ENCODE assay signal across 1 fruit fly cellular context in genomic region chr3L:9762036-9762597, dm6.
TF ChIP-seq lines count a peak whose summit lies in the region.

No protein-coding gene starts in this region.

TF ChIP-seq in whole organism, embryonic, 481 proteins besides CTCF, POLR2A, EP300 and RAD21 (continued from another document and continues in another):
- TF ChIP-seq Sry-δ (GFP tag; optimal IDR thresholded peaks at IDR 0.05; lab: Kevin White, UChicago): no peak
- TF ChIP-seq zen (tag; optimal IDR thresholded peaks at IDR 0.05; lab: Kevin White, UChicago): no peak
- TF ChIP-seq nerfin-1 (tag; optimal IDR thresholded peaks at IDR 0.05; lab: Kevin White, UChicago): no peak
- no peak for TF ChIP-seq Dref (GFP tag; IDR thresholded peaks at IDR 0.05; lab: Robert Waterston, UW)
- no peak for TF ChIP-seq rib (GFP tag; IDR thresholded peaks at IDR 0.05; lab: Robert Waterston, UW)
- no peak for TF ChIP-seq mam (GFP tag; optimal IDR thresholded peaks at IDR 0.05; lab: Kevin White, UChicago)
- no peak for TF ChIP-seq BtbVII (GFP tag; optimal IDR thresholded peaks at IDR 0.05; lab: Kevin White, UChicago)
- no peak for TF ChIP-seq shn (GFP tag; optimal IDR thresholded peaks at IDR 0.05; lab: Kevin White, UChicago)
- TF ChIP-seq Rfx (GFP tag; IDR thresholded peaks at IDR 0.05; lab: Robert Waterston, UW): peak; percentile 45
- TF ChIP-seq CG17829 (tag; optimal IDR thresholded peaks at IDR 0.05; lab: Kevin White, UChicago): no peak
- peak; percentile 3 for TF ChIP-seq Camta (GFP tag; optimal IDR thresholded peaks at IDR 0.05; lab: Kevin White, UChicago)
- TF ChIP-seq B-H2 (GFP tag; optimal IDR thresholded peaks at IDR 0.05; lab: Kevin White, UChicago): no peak
- TF ChIP-seq CG6254 (GFP tag; optimal IDR thresholded peaks at IDR 0.05; lab: Kevin White, UChicago): no peak
- no peak for TF ChIP-seq CG7271 (tag; optimal IDR thresholded peaks at IDR 0.05; lab: Kevin White, UChicago)
- peak; percentile 48; the same call in 1 of the 3 replicates for TF ChIP-seq so (GFP tag; IDR thresholded peaks at IDR 0.05; lab: Robert Waterston, UW)
- peak; percentile 55; the same call in 1 of the 2 replicates for TF ChIP-seq Adf1 (GFP tag; IDR thresholded peaks at IDR 0.05; lab: Robert Waterston, UW)
- peak; percentile 21; the same call in 1 of the 2 replicates for TF ChIP-seq onecut (GFP tag; IDR thresholded peaks at IDR 0.05; lab: Robert Waterston, UW)
- no peak for TF ChIP-seq crc (GFP tag; optimal IDR thresholded peaks at IDR 0.05; lab: Kevin White, UChicago)
- TF ChIP-seq CG32532 (GFP tag; IDR thresholded peaks at IDR 0.05; lab: Robert Waterston, UW): 0 out of 2 replicates have a peak, but pooled peaks have one; percentile 21
- TF ChIP-seq Drgx (GFP tag; IDR thresholded peaks at IDR 0.05; lab: Robert Waterston, UW): no peak
- TF ChIP-seq CG12219 (GFP tag; optimal IDR thresholded peaks at IDR 0.05; lab: Kevin White, UChicago): peak; percentile 30
- no peak for TF ChIP-seq CG18599 (GFP tag; optimal IDR thresholded peaks at IDR 0.05; lab: Kevin White, UChicago)
- no peak for TF ChIP-seq run (tag; optimal IDR thresholded peaks at IDR 0.05; lab: Kevin White, UChicago)
- peak; percentile 36 for TF ChIP-seq CG34376 (GFP tag; optimal IDR thresholded peaks at IDR 0.05; lab: Kevin White, UChicago)
- no peak for TF ChIP-seq CG32772 (GFP tag; IDR thresholded peaks at IDR 0.05; lab: Robert Waterston, UW)
- TF ChIP-seq slou (GFP tag; optimal IDR thresholded peaks at IDR 0.05; lab: Kevin White, UChicago): no peak
- TF ChIP-seq zen2 (GFP tag; IDR thresholded peaks at IDR 0.05; lab: Robert Waterston, UW; ENCODE audit: partially characterized antibody): no peak
- no peak for TF ChIP-seq CG13123 (GFP tag; optimal IDR thresholded peaks at IDR 0.05; lab: Kevin White, UChicago)
- TF ChIP-seq pita (GFP tag; optimal IDR thresholded peaks at IDR 0.05; lab: Kevin White, UChicago): no peak
- peak; percentile 4 for TF ChIP-seq gcm2 (GFP tag; optimal IDR thresholded peaks at IDR 0.05; lab: Kevin White, UChicago)
- no peak for TF ChIP-seq otp (GFP tag; IDR thresholded peaks at IDR 0.05; lab: Robert Waterston, UW)
- no peak for TF ChIP-seq CG17361 (GFP tag; IDR thresholded peaks at IDR 0.05; lab: Robert Waterston, UW)
- peak in 1 of 2 experiments; percentile 40 for TF ChIP-seq Eip74EF (GFP tag; optimal IDR thresholded peaks at IDR 0.05; lab: Kevin White, UChicago)
- no peak; the same call in 1 of the 2 replicates for TF ChIP-seq CG43689 (GFP tag; IDR thresholded peaks at IDR 0.05; lab: Robert Waterston, UW)
- no peak for TF ChIP-seq CG17802 (tag; optimal IDR thresholded peaks at IDR 0.05; lab: Kevin White, UChicago)
- TF ChIP-seq CG12769 (tag; optimal IDR thresholded peaks at IDR 0.05; lab: Kevin White, UChicago): no peak
- no peak for TF ChIP-seq CG14667 (GFP tag; IDR thresholded peaks at IDR 0.05; lab: Robert Waterston, UW)
- TF ChIP-seq mirr (GFP tag; optimal IDR thresholded peaks at IDR 0.05; lab: Kevin White, UChicago): no peak
- TF ChIP-seq CG7357 (GFP tag; IDR thresholded peaks at IDR 0.05; lab: Robert Waterston, UW): no peak
- peak; percentile 56; the same call in 1 of the 2 replicates for TF ChIP-seq Bgb (GFP tag; IDR thresholded peaks at IDR 0.05; lab: Robert Waterston, UW; ENCODE audit: partially characterized antibody)
- no peak for TF ChIP-seq H2.0 (GFP tag; IDR thresholded peaks at IDR 0.05; lab: Robert Waterston, UW)
- no peak for TF ChIP-seq CG15601 (tag; optimal IDR thresholded peaks at IDR 0.05; lab: Kevin White, UChicago)
- no peak for TF ChIP-seq psq (GFP tag; optimal IDR thresholded peaks at IDR 0.05; lab: Kevin White, UChicago)
- no peak for TF ChIP-seq ranshi (GFP tag; IDR thresholded peaks at IDR 0.05; lab: Robert Waterston, UW)
- no peak for TF ChIP-seq CG1832 (GFP tag; optimal IDR thresholded peaks at IDR 0.05; lab: Kevin White, UChicago)
- no peak for TF ChIP-seq Hr3 (GFP tag; optimal IDR thresholded peaks at IDR 0.05; lab: Kevin White, UChicago)
- TF ChIP-seq CG4617 (GFP tag; optimal IDR thresholded peaks at IDR 0.05; lab: Kevin White, UChicago; ENCODE audit: borderline replicate concordance): no peak
- TF ChIP-seq stc (GFP tag; IDR thresholded peaks at IDR 0.05; lab: Robert Waterston, UW): no peak
- no peak for TF ChIP-seq Trl (optimal IDR thresholded peaks at IDR 0.05; lab: Kevin White, UChicago)
- no peak for TF ChIP-seq Trl (GFP tag; optimal IDR thresholded peaks at IDR 0.05; lab: Kevin White, UChicago)
- TF ChIP-seq da (GFP tag; optimal IDR thresholded peaks at IDR 0.05; lab: Kevin White, UChicago): no peak
- no peak for TF ChIP-seq CG1024 (GFP tag; IDR thresholded peaks at IDR 0.05; lab: Robert Waterston, UW)
- no peak for TF ChIP-seq CG14965 (GFP tag; optimal IDR thresholded peaks at IDR 0.05; lab: Kevin White, UChicago; ENCODE audit: borderline replicate concordance)
- TF ChIP-seq tup (GFP tag; optimal IDR thresholded peaks at IDR 0.05; lab: Kevin White, UChicago): no peak
- no peak for TF ChIP-seq Ada2b (GFP tag; IDR thresholded peaks at IDR 0.05; lab: Robert Waterston, UW)
- TF ChIP-seq D19B (GFP tag; optimal IDR thresholded peaks at IDR 0.05; lab: Kevin White, UChicago): no peak
- TF ChIP-seq CG30431 (GFP tag; optimal IDR thresholded peaks at IDR 0.05; lab: Kevin White, UChicago): no peak
- TF ChIP-seq CG42726 (GFP tag; IDR thresholded peaks at IDR 0.05; lab: Robert Waterston, UW; ENCODE audit: partially characterized antibody): no peak
- TF ChIP-seq CG8478 (optimal IDR thresholded peaks at IDR 0.05; lab: Kevin White, UChicago): no peak
- no peak for TF ChIP-seq hkb (optimal IDR thresholded peaks at IDR 0.05; lab: Kevin White, UChicago)
- peak; percentile 24; the same call in 1 of the 2 replicates for TF ChIP-seq hkb (GFP tag; IDR thresholded peaks at IDR 0.05; lab: Robert Waterston, UW)
- TF ChIP-seq CG7372 (GFP tag; IDR thresholded peaks at IDR 0.05; lab: Robert Waterston, UW): no peak
- TF ChIP-seq dmrt99B (tag; optimal IDR thresholded peaks at IDR 0.05; lab: Kevin White, UChicago): no peak
- TF ChIP-seq Sox100B (GFP tag; optimal IDR thresholded peaks at IDR 0.05; lab: Kevin White, UChicago): no peak
- TF ChIP-seq CG1529 (GFP tag; optimal IDR thresholded peaks at IDR 0.05; lab: Kevin White, UChicago): no peak
- no peak for TF ChIP-seq CG3838 (GFP tag; optimal IDR thresholded peaks at IDR 0.05; lab: Kevin White, UChicago)
- no peak for TF ChIP-seq ewg (GFP tag; optimal IDR thresholded peaks at IDR 0.05; lab: Kevin White, UChicago)
- no peak for TF ChIP-seq kni (GFP tag; optimal IDR thresholded peaks at IDR 0.05; lab: Kevin White, UChicago)
- TF ChIP-seq CG14050 (GFP tag; IDR thresholded peaks at IDR 0.05; lab: Robert Waterston, UW): no peak
- no peak for TF ChIP-seq CG33557 (GFP tag; optimal IDR thresholded peaks at IDR 0.05; lab: Kevin White, UChicago)
- TF ChIP-seq repo (GFP tag; optimal IDR thresholded peaks at IDR 0.05; lab: Kevin White, UChicago): no peak
- no peak; the same call in 1 of the 2 replicates for TF ChIP-seq seq (GFP tag; IDR thresholded peaks at IDR 0.05; lab: Robert Waterston, UW)
- no peak for TF ChIP-seq Aef1 (GFP tag; IDR thresholded peaks at IDR 0.05; lab: Robert Waterston, UW)
- TF ChIP-seq kah (GFP tag; optimal IDR thresholded peaks at IDR 0.05; lab: Kevin White, UChicago): peak; percentile 7
- peak; percentile 82; the same call in 2 of the 4 replicates for TF ChIP-seq chinmo (GFP tag; IDR thresholded peaks at IDR 0.05; lab: Robert Waterston, UW; ENCODE audit: partially characterized antibody)
- TF ChIP-seq dpn (GFP tag; optimal IDR thresholded peaks at IDR 0.05; lab: Kevin White, UChicago): peak in 1 of 2 experiments; percentile 17
- TF ChIP-seq crol (GFP tag; IDR thresholded peaks at IDR 0.05; lab: Robert Waterston, UW): no peak
- no peak for TF ChIP-seq Nf-YA (GFP tag; IDR thresholded peaks at IDR 0.05; lab: Robert Waterston, UW)
- no peak for TF ChIP-seq Gsc (GFP tag; IDR thresholded peaks at IDR 0.05; lab: Robert Waterston, UW)
- peak; percentile 52 for TF ChIP-seq pb (GFP tag; optimal IDR thresholded peaks at IDR 0.05; lab: Kevin White, UChicago)
- TF ChIP-seq ttk (GFP tag; IDR thresholded peaks at IDR 0.05; lab: Robert Waterston, UW): no peak
- no peak for TF ChIP-seq cad (GFP tag; optimal IDR thresholded peaks at IDR 0.05; lab: Kevin White, UChicago)
- TF ChIP-seq ftz-f1 (GFP tag; optimal IDR thresholded peaks at IDR 0.05; lab: Kevin White, UChicago): peak; percentile 96
- TF ChIP-seq lola (GFP tag; optimal IDR thresholded peaks at IDR 0.05; lab: Kevin White, UChicago): no peak
- TF ChIP-seq CG10654 (GFP tag; optimal IDR thresholded peaks at IDR 0.05; lab: Kevin White, UChicago): no peak
- TF ChIP-seq btn (GFP tag; optimal IDR thresholded peaks at IDR 0.05; lab: Kevin White, UChicago): peak; percentile 12
- TF ChIP-seq Jarid2 (GFP tag; optimal IDR thresholded peaks at IDR 0.05; lab: Kevin White, UChicago): no peak
- TF ChIP-seq CG5245 (GFP tag; optimal IDR thresholded peaks at IDR 0.05; lab: Kevin White, UChicago): no peak
- TF ChIP-seq Hey (tag; optimal IDR thresholded peaks at IDR 0.05; lab: Kevin White, UChicago): no peak
- peak; percentile 79 for TF ChIP-seq sens (GFP tag; lab: Kevin White, UChicago)
- no peak for TF ChIP-seq Mrtf (GFP tag; IDR thresholded peaks at IDR 0.05; lab: Robert Waterston, UW)
- TF ChIP-seq NK7.1 (GFP tag; optimal IDR thresholded peaks at IDR 0.05; lab: Kevin White, UChicago): no peak
- TF ChIP-seq ara (GFP tag; IDR thresholded peaks at IDR 0.05; lab: Robert Waterston, UW): 0 out of 2 replicates have a peak, but pooled peaks have one; percentile 5
- TF ChIP-seq CG13624 (GFP tag; optimal IDR thresholded peaks at IDR 0.05; lab: Kevin White, UChicago): peak; percentile 40
- TF ChIP-seq Side (GFP tag; optimal IDR thresholded peaks at IDR 0.05; lab: Kevin White, UChicago): no peak
- no peak for TF ChIP-seq CG11085 (GFP tag; IDR thresholded peaks at IDR 0.05; lab: Robert Waterston, UW)
- TF ChIP-seq vnd (GFP tag; IDR thresholded peaks at IDR 0.05; lab: Robert Waterston, UW; ENCODE audit: partially characterized antibody): no peak
- TF ChIP-seq Vsx1 (GFP tag; optimal IDR thresholded peaks at IDR 0.05; lab: Kevin White, UChicago): no peak
- peak; percentile 41 for TF ChIP-seq CG17568 (GFP tag; optimal IDR thresholded peaks at IDR 0.05; lab: Kevin White, UChicago)
- TF ChIP-seq bsh (GFP tag; optimal IDR thresholded peaks at IDR 0.05; lab: Kevin White, UChicago): peak in 1 of 2 experiments; percentile 5
- TF ChIP-seq CG8359 (GFP tag; optimal IDR thresholded peaks at IDR 0.05; lab: Kevin White, UChicago; ENCODE audit: borderline replicate concordance): no peak
- TF ChIP-seq CG2875 (GFP tag; optimal IDR thresholded peaks at IDR 0.05; lab: Kevin White, UChicago): no peak
- no peak for TF ChIP-seq CG10274 (GFP tag; optimal IDR thresholded peaks at IDR 0.05; lab: Kevin White, UChicago)
- TF ChIP-seq kay (GFP tag; optimal IDR thresholded peaks at IDR 0.05; lab: Kevin White, UChicago): peak; percentile 4
- peak; percentile 7 for TF ChIP-seq CG12391 (tag; optimal IDR thresholded peaks at IDR 0.05; lab: Kevin White, UChicago)
- TF ChIP-seq CG2889 (GFP tag; IDR thresholded peaks at IDR 0.05; lab: Robert Waterston, UW): no peak
- no peak for TF ChIP-seq Xbp1 (GFP tag; optimal IDR thresholded peaks at IDR 0.05; lab: Kevin White, UChicago)
- TF ChIP-seq Awh (GFP tag; IDR thresholded peaks at IDR 0.05; lab: Robert Waterston, UW): peak; percentile 39; the same call in 1 of the 2 replicates
- no peak for TF ChIP-seq nmo (GFP tag; optimal IDR thresholded peaks at IDR 0.05; lab: Kevin White, UChicago)
- no peak for TF ChIP-seq abd-A (tag; optimal IDR thresholded peaks at IDR 0.05; lab: Kevin White, UChicago)
- no peak for TF ChIP-seq CG3407 (GFP tag; optimal IDR thresholded peaks at IDR 0.05; lab: Kevin White, UChicago)
- TF ChIP-seq CG17385 (GFP tag; optimal IDR thresholded peaks at IDR 0.05; lab: Kevin White, UChicago): no peak
- no peak; the same call in 1 of the 2 replicates for TF ChIP-seq amos (GFP tag; IDR thresholded peaks at IDR 0.05; lab: Robert Waterston, UW; ENCODE audit: partially characterized antibody)
- no peak for TF ChIP-seq Mad (GFP tag; optimal IDR thresholded peaks at IDR 0.05; lab: Kevin White, UChicago)
- TF ChIP-seq CG13287 (GFP tag; IDR thresholded peaks at IDR 0.05; lab: Robert Waterston, UW; ENCODE audit: partially characterized antibody): peak; percentile 24; the same call in 1 of the 2 replicates
- TF ChIP-seq CG16779 (GFP tag; IDR thresholded peaks at IDR 0.05; lab: Robert Waterston, UW): no peak
- no peak for TF ChIP-seq eve (GFP tag; optimal IDR thresholded peaks at IDR 0.05; lab: Kevin White, UChicago)
- TF ChIP-seq dmrt11E (tag; optimal IDR thresholded peaks at IDR 0.05; lab: Kevin White, UChicago): no peak
- no peak for TF ChIP-seq CG7839 (tag; optimal IDR thresholded peaks at IDR 0.05; lab: Kevin White, UChicago)
- no peak for TF ChIP-seq Sin3A (optimal IDR thresholded peaks at IDR 0.05; lab: Kevin White, UChicago)
- no peak for TF ChIP-seq pros (GFP tag; optimal IDR thresholded peaks at IDR 0.05; lab: Kevin White, UChicago)
- TF ChIP-seq gcm (GFP tag; optimal IDR thresholded peaks at IDR 0.05; lab: Kevin White, UChicago): no peak
- no peak for TF ChIP-seq prd (optimal IDR thresholded peaks at IDR 0.05; lab: Kevin White, UChicago)
- no peak for TF ChIP-seq prd (GFP tag; IDR thresholded peaks at IDR 0.05; lab: Robert Waterston, UW)
- no peak for TF ChIP-seq CG2199 (GFP tag; IDR thresholded peaks at IDR 0.05; lab: Robert Waterston, UW)
- no peak for TF ChIP-seq HLH54F (GFP tag; optimal IDR thresholded peaks at IDR 0.05; lab: Kevin White, UChicago)
- TF ChIP-seq HmgD (GFP tag; optimal IDR thresholded peaks at IDR 0.05; lab: Kevin White, UChicago): no peak
- no peak for TF ChIP-seq CG1233 (GFP tag; optimal IDR thresholded peaks at IDR 0.05; lab: Kevin White, UChicago)
- TF ChIP-seq CG4707 (GFP tag; optimal IDR thresholded peaks at IDR 0.05; lab: Kevin White, UChicago): peak; percentile 27
- no peak for TF ChIP-seq NFAT (GFP tag; IDR thresholded peaks at IDR 0.05; lab: Robert Waterston, UW)
- TF ChIP-seq peb (GFP tag; IDR thresholded peaks at IDR 0.05; lab: Robert Waterston, UW): no peak
- no peak for TF ChIP-seq ase (GFP tag; IDR thresholded peaks at IDR 0.05; lab: Robert Waterston, UW)
- no peak for TF ChIP-seq hbn (GFP tag; IDR thresholded peaks at IDR 0.05; lab: Robert Waterston, UW; ENCODE audit: partially characterized antibody)
- TF ChIP-seq HLH4C (GFP tag; IDR thresholded peaks at IDR 0.05; lab: Robert Waterston, UW; ENCODE audit: partially characterized antibody): 0 out of 3 replicates have a peak, but pooled peaks have one; percentile 25
- no peak for TF ChIP-seq CG12659 (GFP tag; optimal IDR thresholded peaks at IDR 0.05; lab: Kevin White, UChicago)
